Worm (Caenorhabditis elegans): ENCODE measurements around the gene ccch-1.

DNA sequence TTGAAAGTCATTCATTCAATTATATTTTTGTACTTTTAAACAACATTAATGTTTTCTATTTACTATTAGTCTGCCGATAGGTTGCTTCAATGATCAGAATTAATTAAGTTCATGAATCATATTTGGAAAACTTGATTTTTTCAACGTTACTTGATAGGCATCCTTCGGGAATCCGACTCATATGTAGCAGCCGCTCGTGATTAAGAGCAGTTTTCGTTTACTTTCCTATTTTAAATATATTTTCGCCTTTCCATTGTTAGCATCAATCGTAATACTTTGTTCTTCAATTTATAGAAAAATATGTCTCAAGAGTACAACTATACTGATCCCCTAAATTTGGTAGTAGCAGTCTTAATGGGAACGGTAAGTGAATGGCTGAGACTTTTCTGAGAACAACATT lies 53.2 kb downstream of the ccch-1 start, which contains the start of gene srx-90:
- TF ChIP-seq lin-39 (tag; optimal IDR thresholded peaks at IDR 0.05): no peak
- no peak for TF ChIP-seq nhr-237 (tag; optimal IDR thresholded peaks at IDR 0.05)
- TF ChIP-seq nhr-11 (tag; optimal IDR thresholded peaks at IDR 0.05): no peak
- no peak for TF ChIP-seq ama-1 (optimal IDR thresholded peaks at IDR 0.05)
- TF ChIP-seq ceh-16 (tag; optimal IDR thresholded peaks at IDR 0.05): no peak
- TF ChIP-seq ceh-82 (tag; optimal IDR thresholded peaks at IDR 0.05): no peak
- TF ChIP-seq ztf-1 (GFP tag; conservative IDR thresholded peaks at IDR 0.05): no peak

All from whole organism, L2 larva.